Worm (Caenorhabditis elegans) whole organism, L3 larva: ENCODE results near the gene col-41.

ENCODE experiments used
- R02D3.7 ChIP-seq: fragments of 150-350 bp; optimal IDR thresholded peaks from 2 replicates; lab custom pipeline; 2014; ENCODE audit warnings: missing biosample characterization, missing genetic modification characterization
- ZK546.5 ChIP-seq: sonication (generic microtip); optimal IDR thresholded peaks from 2 replicates; lab custom pipeline; 2017; ENCODE audit warnings: missing biosample characterization, missing genetic modification characterization
- aly-2 ChIP-seq: fragments of 150-350 bp; optimal IDR thresholded peaks from 2 replicates; lab custom pipeline; 2014; ENCODE audit warnings: missing biosample characterization, missing genetic modification characterization
- ama-1 ChIP-seq: fragments of 150-350 bp; optimal IDR thresholded peaks from 2 replicates; lab custom pipeline; 2018
- ceh-16 ChIP-seq: sonication (generic microtip); optimal IDR thresholded peaks from 2 replicates; lab custom pipeline; 2017; ENCODE audit warnings: missing biosample characterization, missing genetic modification characterization
- ceh-28 ChIP-seq: fragments of 150-350 bp; optimal IDR thresholded peaks from 2 replicates; lab custom pipeline; 2014; ENCODE audit warnings: missing biosample characterization, missing genetic modification reagents, missing genetic modification characterization
- daf-12 ChIP-seq: fragments of 150-350 bp; optimal IDR thresholded peaks from 2 replicates; lab custom pipeline; 2014; ENCODE audit warnings: missing biosample characterization, missing genetic modification reagents, missing genetic modification characterization
- egl-27 ChIP-seq: sonication (generic microtip); optimal IDR thresholded peaks from 4 replicates; lab custom pipeline; 2017; ENCODE audit warnings: missing biosample characterization, missing genetic modification reagents, missing genetic modification characterization
- egl-5 ChIP-seq: fragments of 150-350 bp; optimal IDR thresholded peaks from 2 replicates; lab custom pipeline; 2017; ENCODE audit warnings: missing biosample characterization, missing genetic modification reagents, missing genetic modification characterization, inconsistent platforms
- elt-1 ChIP-seq: fragments of 150-350 bp; optimal IDR thresholded peaks from 2 replicates; lab custom pipeline; 2014; ENCODE audit warnings: missing biosample characterization, missing genetic modification characterization
- elt-3 ChIP-seq, 3 experiments: fragments of 150-350 bp in 1 of 3; sonication (generic microtip) in 2 of 3; optimal IDR thresholded peaks; 2 replicates in 2 of 3; 4 replicates in 1 of 3; lab custom pipeline; 2014 to 2017; ENCODE audit warnings: missing biosample characterization in 3 of 3, missing genetic modification characterization in 3 of 3
- eor-1 ChIP-seq, 2 experiments: fragments of 150-350 bp; optimal IDR thresholded peaks; 2 replicates each; lab custom pipeline; 2014 to 2018; ENCODE audit warnings: missing biosample characterization in 2 of 2, missing genetic modification characterization in 2 of 2
- fkh-10 ChIP-seq: sonication (generic microtip); optimal IDR thresholded peaks from 2 replicates; lab custom pipeline; 2017; ENCODE audit warnings: missing biosample characterization, missing genetic modification reagents, missing genetic modification characterization
- fkh-2 ChIP-seq: fragments of 150-350 bp; optimal IDR thresholded peaks from 2 replicates; lab custom pipeline; 2014; ENCODE audit warnings: missing biosample characterization, missing genetic modification reagents, missing genetic modification characterization
- fos-1 ChIP-seq: fragments of 150-350 bp; optimal IDR thresholded peaks from 2 replicates; lab custom pipeline; 2014; ENCODE audit warnings: missing biosample characterization, missing genetic modification characterization
- hmg-11 ChIP-seq: sonication (generic microtip); optimal IDR thresholded peaks from 2 replicates; lab custom pipeline; 2016; ENCODE audit warnings: missing genetic modification characterization, missing compliant biosample characterization
- jun-1 ChIP-seq: fragments of 150-350 bp; optimal IDR thresholded peaks from 2 replicates; lab custom pipeline; 2014; ENCODE audit warnings: missing biosample characterization, missing genetic modification reagents, missing genetic modification characterization
- lin-15B ChIP-seq: fragments of 150-350 bp; optimal IDR thresholded peaks from 2 replicates; lab custom pipeline; 2014; ENCODE audit warnings: missing biosample characterization, missing genetic modification characterization
- lin-39 ChIP-seq: fragments of 150-350 bp; optimal IDR thresholded peaks from 2 replicates; lab custom pipeline; 2018; ENCODE audit warnings: missing biosample characterization, missing genetic modification reagents, missing genetic modification characterization
- mdl-1 ChIP-seq: fragments of 150-350 bp; optimal IDR thresholded peaks from 2 replicates; lab custom pipeline; 2014; ENCODE audit warnings: missing biosample characterization, missing genetic modification characterization
- mml-1 ChIP-seq: fragments of 150-350 bp; sonication (generic microtip); optimal IDR thresholded peaks from 3 replicates; lab custom pipeline; 2014; ENCODE audit warnings: missing biosample characterization, missing genetic modification characterization
- nfya-1 ChIP-seq: sonication (generic microtip); optimal IDR thresholded peaks from 2 replicates; lab custom pipeline; 2017; ENCODE audit warnings: missing genetic modification characterization, mild to moderate bottlenecking, missing compliant biosample characterization, antibody characterized with exemption, moderate library complexity; ENCODE audit not compliant: insufficient read depth
- nhr-11 ChIP-seq: fragments of 150-350 bp; optimal IDR thresholded peaks from 2 replicates; lab custom pipeline; 2014; ENCODE audit warnings: missing biosample characterization, missing genetic modification characterization
- nhr-12 ChIP-seq: fragments of 150-350 bp; optimal IDR thresholded peaks from 2 replicates; lab custom pipeline; 2014; ENCODE audit warnings: missing biosample characterization, missing genetic modification characterization
- nhr-23 ChIP-seq: fragments of 150-350 bp; optimal IDR thresholded peaks from 2 replicates; lab custom pipeline; 2014; ENCODE audit warnings: missing biosample characterization, missing genetic modification reagents, missing genetic modification characterization
- nhr-237 ChIP-seq: fragments of 150-350 bp; optimal IDR thresholded peaks from 2 replicates; lab custom pipeline; 2014; ENCODE audit warnings: missing biosample characterization, missing genetic modification characterization
- nhr-25 ChIP-seq: sonication (generic microtip); optimal IDR thresholded peaks from 2 replicates; lab custom pipeline; 2017; ENCODE audit warnings: missing biosample characterization, missing genetic modification characterization
- nhr-43 ChIP-seq: sonication (generic microtip); optimal IDR thresholded peaks from 2 replicates; lab custom pipeline; 2016; ENCODE audit warnings: mild to moderate bottlenecking, missing genetic modification characterization, missing compliant biosample characterization; ENCODE audit not compliant: poor library complexity, severe bottlenecking
- nhr-77 ChIP-seq: fragments of 150-350 bp; optimal IDR thresholded peaks from 2 replicates; lab custom pipeline; 2014; ENCODE audit warnings: missing biosample characterization, missing genetic modification characterization
- pha-4 ChIP-seq: fragments of 150-350 bp; optimal IDR thresholded peaks from 2 replicates; lab custom pipeline; 2014; ENCODE audit warnings: missing biosample characterization, missing genetic modification reagents, missing genetic modification characterization
- pqm-1 ChIP-seq: fragments of 150-350 bp; optimal IDR thresholded peaks from 2 replicates; lab custom pipeline; 2017; ENCODE audit warnings: missing biosample characterization, missing genetic modification characterization, inconsistent platforms
- sea-2 ChIP-seq: fragments of 150-350 bp; sonication (generic microtip); optimal IDR thresholded peaks from 4 replicates; lab custom pipeline; 2014; ENCODE audit warnings: missing biosample characterization, missing genetic modification reagents, missing genetic modification characterization
- skn-1 ChIP-seq: fragments of 150-350 bp; optimal IDR thresholded peaks from 2 replicates; lab custom pipeline; 2014; ENCODE audit warnings: missing biosample characterization, missing genetic modification characterization
- tbx-2 ChIP-seq: sonication (generic microtip); optimal IDR thresholded peaks from 2 replicates; lab custom pipeline; 2016; ENCODE audit warnings: mild to moderate bottlenecking, missing genetic modification characterization, missing compliant biosample characterization
- unc-39 ChIP-seq: sonication (generic microtip); optimal IDR thresholded peaks from 4 replicates; lab custom pipeline; 2017; ENCODE audit warnings: missing biosample characterization, missing genetic modification characterization
- unc-62 ChIP-seq: fragments of 150-350 bp; sonication (generic microtip); optimal IDR thresholded peaks from 4 replicates; lab custom pipeline; 2014; ENCODE audit warnings: missing biosample characterization, missing genetic modification reagents, missing genetic modification characterization
- zag-1 ChIP-seq: fragments of 150-350 bp; optimal IDR thresholded peaks from 2 replicates; lab custom pipeline; 2014; ENCODE audit warnings: missing biosample characterization, missing genetic modification characterization
- ztf-11 ChIP-seq: fragments of 150-350 bp; optimal IDR thresholded peaks from 2 replicates; lab custom pipeline; 2014; ENCODE audit warnings: missing biosample characterization, missing genetic modification characterization
- ztf-4 ChIP-seq: fragments of 150-350 bp; optimal IDR thresholded peaks from 2 replicates; lab custom pipeline; 2014; ENCODE audit warnings: missing biosample characterization, missing genetic modification characterization

The col-41 gene

ce11 chrX:15200146-15200545 lies 23.9 kb upstream of the col-41 start:
- TF ChIP-seq unc-39 (tag; lab: Kevin White, UChicago): no peak
- TF ChIP-seq fkh-10 (GFP tag; lab: Kevin White, UChicago): peak; percentile 31
- no peak for TF ChIP-seq nhr-43

ce11 chrX:15199052-15199451 lies 22.8 kb upstream of the col-41 start, which contains the start of gene snt-7:
snt-7 (minus strand) TSS chrX:15199152.
- no peak for TF ChIP-seq pha-4 (tag; lab: Kevin White, UChicago)
- no peak for TF ChIP-seq ceh-28
- TF ChIP-seq eor-1 (tag; optimal IDR thresholded peaks at IDR 0.05; lab: Kevin White, UChicago): no peak
- no peak for TF ChIP-seq pqm-1
- no peak for TF ChIP-seq hmg-11 (tag; lab: Kevin White, UChicago)
- TF ChIP-seq nhr-25: no peak
- TF ChIP-seq fkh-10 (GFP tag; lab: Kevin White, UChicago): no peak
- no peak for TF ChIP-seq mdl-1 (tag; lab: Kevin White, UChicago)
- TF ChIP-seq, all 47 proteins: peak for 0

ce11 chrX:15194283-15194682 lies 18.0 kb upstream of the col-41 start, which contains the start of gene phat-6:
phat-6 (minus strand) TSS chrX:15194383.
- no peak for TF ChIP-seq ZK546.5
- TF ChIP-seq eor-1 (tag; optimal IDR thresholded peaks at IDR 0.05; lab: Kevin White, UChicago): no peak
- no peak for TF ChIP-seq aly-2 (tag; lab: Kevin White, UChicago)
- TF ChIP-seq egl-5: no peak
- no peak for TF ChIP-seq hmg-11 (tag; lab: Kevin White, UChicago)
- TF ChIP-seq, all 47 proteins: peak for 0

- TF ChIP-seq hmg-11 (tag; lab: Kevin White, UChicago) (no peak), nhr-237 (tag; lab: Kevin White, UChicago) (no peak), ceh-16 (no peak), pha-4 (tag; lab: Kevin White, UChicago) (peak; percentile 16), fos-1 (tag; lab: Kevin White, UChicago) (no peak), lin-39 (tag; lab: Kevin White, UChicago) (peak; percentile 50), skn-1 (tag; lab: Kevin White, UChicago) (no peak)
These were observed 15.1 kb upstream of the col-41 start for ce11 chrX:15191370-15191769.

ce11 chrX:15189823-15190222 lies 13.5 kb upstream of the col-41 start, which contains the start of gene T10B10.4:
T10B10.4 (plus strand) TSS chrX:15190123.
- TF ChIP-seq lin-39 (tag; lab: Kevin White, UChicago) (peak; percentile 32), nhr-23 (tag; lab: Kevin White, UChicago) (no peak)

ce11 chrX:15188986-15189675 lies 12.8 kb upstream of the col-41 start:
- TF ChIP-seq ama-1 (lab: Kevin White, UChicago): no peak
- peak; percentile 72 for TF ChIP-seq unc-62 (GFP tag; lab: Kevin White, UChicago)
- peak; percentile 16 for TF ChIP-seq pha-4 (tag; lab: Kevin White, UChicago)
- TF ChIP-seq zag-1 (tag; lab: Kevin White, UChicago): no peak
- no peak for TF ChIP-seq ztf-4 (tag; lab: Kevin White, UChicago)
- TF ChIP-seq egl-5: peak; percentile 73
- TF ChIP-seq tbx-2 (tag; lab: Kevin White, UChicago): peak; percentile 66
- peak; percentile 64 for TF ChIP-seq hmg-11 (tag; lab: Kevin White, UChicago)
- no peak for TF ChIP-seq ZK546.5
- no peak for TF ChIP-seq ceh-16
- TF ChIP-seq jun-1 (tag; lab: Kevin White, UChicago): no peak
- TF ChIP-seq pqm-1: no peak
- TF ChIP-seq nhr-77 (tag; lab: Kevin White, UChicago): no peak
- no peak for TF ChIP-seq nhr-11 (tag; lab: Kevin White, UChicago)
- peak; percentile 4 for TF ChIP-seq ceh-28
- TF ChIP-seq R02D3.7: no peak
- TF ChIP-seq nhr-23 (tag; lab: Kevin White, UChicago): no peak
- peak; percentile 85 for TF ChIP-seq nfya-1 (tag; lab: Kevin White, UChicago)
- no peak for TF ChIP-seq aly-2 (tag; lab: Kevin White, UChicago)
- TF ChIP-seq egl-27 (tag; lab: Kevin White, UChicago): no peak
- no peak for TF ChIP-seq nhr-237 (tag; lab: Kevin White, UChicago)
- no peak for TF ChIP-seq skn-1 (tag; lab: Kevin White, UChicago)
- no peak for TF ChIP-seq nhr-12
- no peak for TF ChIP-seq nhr-25
- no peak for TF ChIP-seq sea-2 (GFP tag; lab: Kevin White, UChicago)
- no peak for TF ChIP-seq mml-1 (tag; lab: Kevin White, UChicago)
- no peak for TF ChIP-seq elt-3 (tag; optimal IDR thresholded peaks at IDR 0.05; lab: Kevin White, UChicago)
- no peak for TF ChIP-seq daf-12 (tag; lab: Kevin White, UChicago)
- no peak for TF ChIP-seq nhr-43
- TF ChIP-seq elt-1 (tag; lab: Kevin White, UChicago): peak; percentile 37
- TF ChIP-seq fkh-2 (tag; lab: Kevin White, UChicago): no peak
- TF ChIP-seq ztf-11 (tag; lab: Kevin White, UChicago): no peak
- peak; percentile 63 for TF ChIP-seq fkh-10 (GFP tag; lab: Kevin White, UChicago)
- peak; percentile 14 for TF ChIP-seq lin-15B
- TF ChIP-seq mdl-1 (tag; lab: Kevin White, UChicago): no peak
